Fruit fly (Drosophila melanogaster) whole organism, adult: ENCODE measurements around the gene CG6052.

Experiments used
- CG12768 ChIP-seq: fragments of 200-800 bp; sonication (Bioruptor generic); optimal IDR thresholded peaks from 2 replicates; lab custom pipeline; 2017; ENCODE audit warnings: missing biosample characterization, missing genetic modification characterization, mild to moderate bottlenecking, moderate library complexity, missing genetic modification reagents
- CG14711 ChIP-seq: fragments of 200-800 bp; sonication (Bioruptor generic); optimal IDR thresholded peaks from 2 replicates; lab custom pipeline; 2018; ENCODE audit warnings: missing biosample characterization, mild to moderate bottlenecking, missing genetic modification characterization, moderate library complexity
- CG33017 ChIP-seq: fragments of 200-800 bp; sonication (Bioruptor generic); optimal IDR thresholded peaks from 2 replicates; lab custom pipeline; 2018; ENCODE audit warnings: missing biosample characterization, mild to moderate bottlenecking, missing genetic modification characterization, moderate library complexity
- CG5204 ChIP-seq: fragments of 200-800 bp; sonication (Bioruptor generic); optimal IDR thresholded peaks from 2 replicates; lab custom pipeline; 2016; ENCODE audit warnings: missing biosample characterization, missing genetic modification characterization
- cic ChIP-seq: fragments of 200-800 bp; sonication (Bioruptor generic); optimal IDR thresholded peaks from 2 replicates; lab custom pipeline; 2017; ENCODE audit warnings: missing biosample characterization, mild to moderate bottlenecking, missing genetic modification characterization, moderate library complexity

DNA sequence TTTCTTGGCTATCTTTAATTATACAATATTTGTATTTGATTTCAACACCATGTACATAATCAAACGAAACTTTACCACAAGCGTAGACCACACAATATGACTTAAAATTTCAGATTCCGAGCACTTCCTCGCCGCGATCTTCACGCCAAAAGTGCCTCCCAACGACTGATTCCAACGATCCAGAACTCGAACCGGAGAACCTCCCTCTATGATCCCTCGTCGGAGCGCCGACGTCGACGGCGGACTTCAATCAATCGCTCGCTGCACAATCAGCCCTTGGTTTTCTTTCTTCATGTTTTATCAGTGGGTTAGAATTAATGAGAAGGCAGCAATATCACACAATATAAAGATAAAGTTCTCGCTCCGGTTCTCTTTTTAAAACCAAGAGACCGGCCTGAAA is 34.8 kb upstream of the CG6052 start, which contains the start of the genes Adgf-A and Adgf-A2:
- no peak for TF ChIP-seq CG33017 (tag; lab: Kevin White, UChicago)
- no peak for TF ChIP-seq cic (GFP tag; lab: Kevin White, UChicago)
- no peak for TF ChIP-seq CG14711 (tag; lab: Kevin White, UChicago)
- TF ChIP-seq CG12768, result no peak
- TF ChIP-seq CG5204 (GFP tag; lab: Kevin White, UChicago), result no peak
